Worm (Caenorhabditis elegans): ENCODE results near the gene F40G9.5.

DNA sequence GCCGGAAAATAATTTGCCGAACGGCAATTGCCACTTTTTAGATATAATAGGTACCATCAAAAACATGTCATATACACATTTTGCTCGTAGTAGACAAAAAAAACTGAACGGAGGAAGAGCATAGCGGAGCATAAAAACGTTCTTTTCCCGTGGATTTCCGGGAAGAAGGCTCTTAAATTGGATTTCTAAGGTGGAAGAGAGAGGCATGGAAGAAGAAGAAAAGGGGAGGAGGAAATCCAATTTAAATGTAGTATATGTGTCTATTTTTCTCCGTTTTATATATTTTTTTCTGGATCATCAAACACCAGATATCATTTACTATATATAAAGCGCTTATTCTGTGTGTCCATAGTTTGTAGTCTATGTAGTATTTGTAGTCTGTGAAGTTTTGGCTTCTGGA lies 30.3 kb downstream of the F40G9.5 start:
- no peak for TF ChIP-seq unc-62 (GFP tag; optimal IDR thresholded peaks at IDR 0.05 in 1 of 2)
- no peak for TF ChIP-seq unc-62 (tag; optimal IDR thresholded peaks at IDR 0.05)
- no peak for TF ChIP-seq nhr-102 (tag; optimal IDR thresholded peaks at IDR 0.05)
- no peak for TF ChIP-seq Y105C5A.15 (GFP tag; IDR thresholded peaks at IDR 0.05)
- TF ChIP-seq mep-1 (tag; optimal IDR thresholded peaks at IDR 0.05) = no peak
- no peak for TF ChIP-seq hlh-30 (tag; optimal IDR thresholded peaks at IDR 0.05; ENCODE audit: insufficient read depth)
